Worm (Caenorhabditis elegans): ENCODE results near the gene phf-14.
"Not testable (repeated sequence)": the region's sequence is repeated elsewhere in the genome, so short reads cannot be mapped to it uniquely, and the experiment has no call there.

The phf-14 gene

ce11 chrV:17893959-17894358, 22.8 kb downstream of the phf-14 start, which contains the start of gene C06H5.11:
TSS of gene C06H5.11 (minus strand) at chrV:17894059.
- TF ChIP-seq W03F9.2, him-1, dao-5 (tag; optimal IDR thresholded peaks at IDR 0.05): not testable (repeated sequence)

- TF ChIP-seq W03F9.2, dao-5, him-1 (tag; optimal IDR thresholded peaks at IDR 0.05): not testable (repeated sequence)
These were observed 23.3 kb downstream of the phf-14 start, which contains the start of gene C06H5.12 for ce11 chrV:17894485-17894884. TSS of gene C06H5.12 (plus strand) at chrV:17894785.

- TF ChIP-seq W03F9.2 (tag; optimal IDR thresholded peaks at IDR 0.05) = no peak
- no peak for TF ChIP-seq dao-5 (tag; optimal IDR thresholded peaks at IDR 0.05)
- TF ChIP-seq him-1 (tag; optimal IDR thresholded peaks at IDR 0.05) = no peak
These were observed 25.7 kb downstream of the phf-14 start, which contains the start of gene fbxa-156 for ce11 chrV:17896736-17897353. TSS of gene fbxa-156 (minus strand) at chrV:17896786.

ce11 chrV:17897646-17898045, 26.5 kb downstream of the phf-14 start, which contains the start of gene C06H5.13:
TSS of gene C06H5.13 (minus strand) at chrV:17897746.
- not testable (repeated sequence) for TF ChIP-seq him-1, dao-5, W03F9.2 (tag; optimal IDR thresholded peaks at IDR 0.05)

- TF ChIP-seq W03F9.2 (tag; optimal IDR thresholded peaks at IDR 0.05) (no peak), him-1 (tag; optimal IDR thresholded peaks at IDR 0.05) (no peak), dao-5 (tag; optimal IDR thresholded peaks at IDR 0.05) (no peak)
These were observed 28.3 kb downstream of the phf-14 start, which contains the start of gene fbxa-157 for ce11 chrV:17899503-17899902. TSS of gene fbxa-157 (plus strand) at chrV:17899803.

- TF ChIP-seq W03F9.2, dao-5, him-1 (tag; optimal IDR thresholded peaks at IDR 0.05): not testable (repeated sequence)
These were observed 32.6 kb downstream of the phf-14 start, which contains the start of gene C06H5.14 for ce11 chrV:17903829-17904228. TSS of gene C06H5.14 (plus strand) at chrV:17904129.

- TF ChIP-seq him-1 (tag; optimal IDR thresholded peaks at IDR 0.05) (no peak), W03F9.2 (tag; optimal IDR thresholded peaks at IDR 0.05) (no peak), dao-5 (tag; optimal IDR thresholded peaks at IDR 0.05) (no peak)
These were observed 34.6 kb downstream of the phf-14 start for ce11 chrV:17905765-17906164.

- TF ChIP-seq W03F9.2 (tag; optimal IDR thresholded peaks at IDR 0.05) (no peak), dao-5 (tag; optimal IDR thresholded peaks at IDR 0.05) (no peak), him-1 (tag; optimal IDR thresholded peaks at IDR 0.05) (no peak)
These were observed 38.8 kb downstream of the phf-14 start, which contains the start of gene dcar-1 for ce11 chrV:17910019-17910418. TSS of gene dcar-1 (plus strand) at chrV:17910319.

ce11 chrV:17918726-17919125, 47.5 kb downstream of the phf-14 start, which contains the start of gene C06H5.8:
TSS of gene C06H5.8 (plus strand) at chrV:17919026.
- TF ChIP-seq dao-5 (tag; optimal IDR thresholded peaks at IDR 0.05) = no peak
- TF ChIP-seq W03F9.2 (tag; optimal IDR thresholded peaks at IDR 0.05) = no peak
- TF ChIP-seq him-1 (tag; optimal IDR thresholded peaks at IDR 0.05) = no peak

- TF ChIP-seq W03F9.2 (tag; optimal IDR thresholded peaks at IDR 0.05) (peak; percentile 26), dao-5 (tag; optimal IDR thresholded peaks at IDR 0.05) (no peak), him-1 (tag; optimal IDR thresholded peaks at IDR 0.05) (no peak)
These were observed 50.2 kb downstream of the phf-14 start, which contains the start of gene E01B7.2 for ce11 chrV:17921423-17921822. TSS of gene E01B7.2 (plus strand) at chrV:17921772.

ce11 chrV:17924095-17925000, 53.2 kb downstream of the phf-14 start, which contains the start of gene usp-50:
TSS of gene usp-50 (plus strand) at chrV:17924916.
- not testable (repeated sequence) for TF ChIP-seq him-1, dao-5, W03F9.2 (tag; optimal IDR thresholded peaks at IDR 0.05)

- TF ChIP-seq dao-5 (tag; optimal IDR thresholded peaks at IDR 0.05) = no peak
- no peak for TF ChIP-seq W03F9.2 (tag; optimal IDR thresholded peaks at IDR 0.05)
These were observed 56.9 kb downstream of the phf-14 start for ce11 chrV:17928128-17928527.

Measured in whole organism, L4/young adult.